Fruit fly (Drosophila melanogaster): Measurements from ENCODE around the gene CG33229.

- no peak for TF ChIP-seq CTCF (optimal IDR thresholded peaks at IDR 0.05)
- TF ChIP-seq CG8478 (optimal IDR thresholded peaks at IDR 0.05): no peak
Observed at dm6 chr3L:177938-178337, 45.7 kb upstream of the CG33229 start.

All from S2 (cell line).